Worm (Caenorhabditis elegans) whole organism, L4/young adult: Measurements from ENCODE around the gene str-204.

Experiments used
- W03F9.2 ChIP-seq: fragments of 150-350 bp; optimal IDR thresholded peaks from 2 replicates; lab custom pipeline; 2014; ENCODE audit warnings: missing biosample characterization, missing genetic modification characterization
- dao-5 ChIP-seq: sonication (generic microtip); optimal IDR thresholded peaks from 2 replicates; lab custom pipeline; 2016; ENCODE audit warnings: missing genotype, missing genetic modification characterization, moderate library complexity, missing compliant biosample characterization
- him-1 ChIP-seq: sonication (generic microtip); optimal IDR thresholded peaks from 2 replicates; lab custom pipeline; 2016; ENCODE audit warnings: missing genotype, missing genetic modification reagents, missing genetic modification characterization, missing compliant biosample characterization

DNA sequence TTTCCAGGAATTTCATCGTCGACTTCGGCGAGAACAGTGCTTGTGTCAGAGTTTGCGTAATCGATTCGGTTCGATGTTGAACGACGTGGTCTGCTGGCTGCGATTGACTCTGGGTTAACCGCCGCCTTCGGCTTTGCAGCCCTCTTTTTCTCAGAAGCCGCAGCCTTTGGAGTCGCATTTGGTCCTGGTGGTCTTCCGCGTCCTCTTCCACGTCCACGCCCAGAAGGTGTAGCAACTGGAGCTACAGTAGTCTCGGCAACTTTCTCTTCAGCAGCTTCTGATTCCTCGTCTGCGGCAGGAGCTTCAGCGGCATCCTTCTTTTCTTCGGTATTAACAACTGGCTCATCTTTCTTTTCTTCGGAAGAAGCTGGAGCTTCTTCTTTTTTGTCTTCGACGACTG, 35.3 kb downstream of the str-204 start:
- TF ChIP-seq dao-5 (tag; lab: Kevin White, UChicago) (no peak), him-1 (tag; lab: Kevin White, UChicago) (no peak), W03F9.2 (no peak)
